Worm (Caenorhabditis elegans): ENCODE measurements around the gene T25D1.2.

DNA sequence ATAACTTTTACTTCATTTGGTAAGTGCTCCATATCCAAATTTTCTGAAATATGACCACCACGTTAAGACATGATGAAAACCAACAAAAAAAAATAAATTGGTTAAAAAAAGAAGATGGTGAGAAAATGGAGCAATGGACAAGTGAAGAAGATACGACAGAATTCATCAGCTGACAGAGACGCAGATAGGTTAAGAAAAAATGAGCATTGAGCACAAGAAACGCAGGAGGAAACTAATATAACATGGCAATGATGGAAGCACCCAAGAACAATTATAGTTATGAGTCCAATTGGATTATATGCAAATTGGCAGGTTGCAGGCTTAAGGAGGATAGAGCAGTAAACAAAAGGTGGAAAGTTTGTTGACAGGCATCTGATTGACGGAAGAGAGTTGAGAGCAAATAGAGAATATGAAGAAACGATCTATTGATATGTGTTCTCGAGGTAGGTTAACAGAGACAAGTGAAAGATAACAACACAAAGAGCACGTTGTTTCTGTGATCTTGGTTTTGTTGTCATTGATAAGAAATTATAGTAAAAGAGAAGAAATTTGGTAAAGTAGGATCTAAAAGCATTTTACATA is 38.6 kb downstream of the T25D1.2 start, which contains the start of gene K08B5.2:
- TF ChIP-seq unc-62 (GFP tag; optimal IDR thresholded peaks at IDR 0.05) (peak; percentile 44), dpl-1 (GFP tag; optimal IDR thresholded peaks at IDR 0.05) (no peak), rcor-1 (GFP tag; IDR thresholded peaks at IDR 0.05) (no peak), ama-1 (optimal IDR thresholded peaks at IDR 0.05) (no peak), ama-1 (GFP tag; optimal IDR thresholded peaks at IDR 0.05) (no peak), Y56A3A.18 (GFP tag; IDR thresholded peaks at IDR 0.05) (0 out of 2 replicates have a peak, but pooled peaks have one; percentile 34), mxl-1 (tag; optimal IDR thresholded peaks at IDR 0.05) (no peak), chd-7 (tag; optimal IDR thresholded peaks at IDR 0.05) (peak; percentile 24), aptf-2 (GFP tag; conservative IDR thresholded peaks at IDR 0.05) (no peak), K12H6.12 (tag; optimal IDR thresholded peaks at IDR 0.05) (no peak), lin-54 (GFP tag; optimal IDR thresholded peaks at IDR 0.05) (no peak), snpc-4 (GFP tag; optimal IDR thresholded peaks at IDR 0.05) (no peak), snpc-4 (tag; optimal IDR thresholded peaks at IDR 0.05) (peak in 2 of 4 experiments; percentile 41 to 50), cebp-2 (GFP tag; IDR thresholded peaks at IDR 0.05) (no peak)

Data from whole organism, young adult.